Fruit fly (Drosophila melanogaster) whole organism, adult: ENCODE results near the gene CG13603.

Experiments used
- CG11617 ChIP-seq: fragments of 200-800 bp; sonication (Bioruptor generic); optimal IDR thresholded peaks from 2 replicates; lab custom pipeline; 2017; ENCODE audit warnings: mild to moderate bottlenecking, missing biosample characterization, missing genetic modification reagents, missing genetic modification characterization
- CG12768 ChIP-seq: fragments of 200-800 bp; sonication (Bioruptor generic); optimal IDR thresholded peaks from 2 replicates; lab custom pipeline; 2017; ENCODE audit warnings: missing biosample characterization, missing genetic modification characterization, mild to moderate bottlenecking, moderate library complexity, missing genetic modification reagents
- CG14711 ChIP-seq: fragments of 200-800 bp; sonication (Bioruptor generic); optimal IDR thresholded peaks from 2 replicates; lab custom pipeline; 2018; ENCODE audit warnings: missing biosample characterization, mild to moderate bottlenecking, missing genetic modification characterization, moderate library complexity
- CG1620 ChIP-seq: fragments of 200-800 bp; sonication (Bioruptor generic); optimal IDR thresholded peaks from 2 replicates; lab custom pipeline; 2016; ENCODE audit warnings: missing biosample characterization, missing genetic modification characterization
- CG33017 ChIP-seq: fragments of 200-800 bp; sonication (Bioruptor generic); optimal IDR thresholded peaks from 2 replicates; lab custom pipeline; 2018; ENCODE audit warnings: missing biosample characterization, mild to moderate bottlenecking, missing genetic modification characterization, moderate library complexity
- CG5204 ChIP-seq: fragments of 200-800 bp; sonication (Bioruptor generic); optimal IDR thresholded peaks from 2 replicates; lab custom pipeline; 2016; ENCODE audit warnings: missing biosample characterization, missing genetic modification characterization
- CG7045 ChIP-seq: fragments of 200-800 bp; sonication (Bioruptor generic); optimal IDR thresholded peaks from 2 replicates; lab custom pipeline; 2017; ENCODE audit warnings: missing biosample characterization, mild to moderate bottlenecking, missing genetic modification characterization
- CG7101 ChIP-seq: fragments of 200-800 bp; sonication (Bioruptor generic); optimal IDR thresholded peaks from 2 replicates; lab custom pipeline; 2018; ENCODE audit warnings: missing biosample characterization, mild to moderate bottlenecking, missing genetic modification characterization, moderate library complexity
- Clk ChIP-seq: fragments of 200-800 bp; sonication (Bioruptor generic); optimal IDR thresholded peaks from 2 replicates; lab custom pipeline; 2017; ENCODE audit warnings: missing biosample characterization, missing genetic modification characterization
- Crg-1 ChIP-seq: fragments of 200-800 bp; sonication (Bioruptor generic); optimal IDR thresholded peaks from 2 replicates; lab custom pipeline; 2016; ENCODE audit warnings: missing biosample characterization, missing genetic modification characterization
- Hr96 ChIP-seq: fragments of 200-800 bp; sonication (Bioruptor generic); optimal IDR thresholded peaks from 2 replicates; lab custom pipeline; 2016; ENCODE audit warnings: missing biosample characterization, missing genetic modification characterization
- Mnt ChIP-seq: fragments of 200-800 bp; sonication (Bioruptor generic); optimal IDR thresholded peaks from 2 replicates; lab custom pipeline; 2016; ENCODE audit warnings: missing biosample characterization, mild to moderate bottlenecking, missing genetic modification characterization
- bab1 ChIP-seq: fragments of 200-800 bp; sonication (Bioruptor generic); optimal IDR thresholded peaks from 3 replicates; lab custom pipeline; 2019; ENCODE audit warnings: missing biosample characterization, mild to moderate bottlenecking, missing genetic modification characterization, moderate library complexity
- cic ChIP-seq: fragments of 200-800 bp; sonication (Bioruptor generic); optimal IDR thresholded peaks from 2 replicates; lab custom pipeline; 2017; ENCODE audit warnings: missing biosample characterization, mild to moderate bottlenecking, missing genetic modification characterization, moderate library complexity
- cnc ChIP-seq, 2 experiments: fragments of >200 bp; optimal IDR thresholded peaks; 2 replicates each; lab custom pipeline; 2017
- kay ChIP-seq: fragments of 200-800 bp; sonication (Bioruptor generic); peaks from one replicate; lab custom pipeline; 2016; ENCODE audit warnings: missing biosample characterization, missing genetic modification characterization, borderline replicate concordance
- ovo ChIP-seq: fragments of 200-800 bp; sonication (Bioruptor generic); optimal IDR thresholded peaks from 2 replicates; lab custom pipeline; 2016; ENCODE audit warnings: missing biosample characterization, missing genetic modification characterization
- pad ChIP-seq: fragments of 200-800 bp; sonication (Bioruptor generic); optimal IDR thresholded peaks from 3 replicates; lab custom pipeline; 2017; ENCODE audit warnings: missing biosample characterization, missing genetic modification characterization, mild to moderate bottlenecking, moderate library complexity, missing genetic modification reagents
- tj ChIP-seq: fragments of 200-800 bp; sonication (Bioruptor generic); optimal IDR thresholded peaks from 3 replicates; lab custom pipeline; 2017; ENCODE audit warnings: missing biosample characterization, mild to moderate bottlenecking, missing genetic modification characterization, moderate library complexity
- toe ChIP-seq: fragments of 200-800 bp; sonication (Bioruptor generic); optimal IDR thresholded peaks from 2 replicates; lab custom pipeline; 2016; ENCODE audit warnings: missing biosample characterization, missing genetic modification characterization

The CG13603 gene

DNA sequence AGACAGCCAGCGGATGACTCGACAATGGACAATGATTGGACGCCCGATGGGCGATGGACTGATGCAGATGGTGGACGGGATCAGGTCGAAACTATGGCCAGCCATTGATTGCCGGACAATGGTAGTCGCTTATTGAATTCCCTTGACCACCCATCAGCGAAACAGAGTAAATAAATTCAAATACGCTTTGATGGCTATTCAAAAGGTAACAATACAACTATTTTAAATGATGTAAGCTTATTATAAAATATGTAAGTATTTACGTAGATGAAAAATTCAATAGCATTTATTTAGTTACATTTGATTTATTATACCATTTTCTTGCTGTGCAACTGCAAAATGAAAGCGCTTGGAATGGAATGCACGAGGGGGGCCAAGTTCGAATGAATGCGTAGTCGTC is 28.2 kb upstream of the CG13603 start:
- no peak for TF ChIP-seq cnc (optimal IDR thresholded peaks at IDR 0.05; lab: Kevin White, UChicago)
- TF ChIP-seq tj (GFP tag; lab: Kevin White, UChicago): no peak
- no peak for TF ChIP-seq toe

DNA sequence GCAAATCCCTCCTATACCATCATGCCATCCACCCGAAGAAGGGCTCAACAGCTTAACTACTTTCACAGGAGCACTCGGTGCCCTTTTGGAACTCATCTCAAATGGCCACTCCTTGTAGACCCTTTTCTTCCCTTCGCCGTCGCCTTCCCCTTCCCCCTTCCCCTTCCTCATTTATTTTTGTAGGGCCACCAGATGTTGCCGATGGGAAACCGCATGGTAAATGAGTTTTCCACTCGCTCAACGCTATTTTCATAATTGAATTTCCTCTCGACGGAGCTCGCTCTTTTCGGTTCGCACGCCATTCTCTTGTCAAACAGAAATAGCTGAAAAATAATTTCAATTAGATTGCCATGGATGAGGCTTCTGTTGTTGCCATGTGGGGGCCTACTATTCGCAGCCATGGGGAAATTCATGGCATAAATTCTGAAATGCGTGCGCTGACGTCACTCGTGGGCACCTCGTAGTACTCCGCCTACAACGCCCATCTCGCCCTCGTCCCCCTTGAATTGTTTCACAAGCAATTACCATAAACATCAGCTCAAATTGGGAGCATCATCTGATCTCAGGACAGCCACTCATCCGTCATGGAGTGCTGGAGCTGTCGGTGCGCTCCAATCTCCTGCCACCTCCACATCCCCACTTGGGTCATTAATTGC is 25.8 kb upstream of the CG13603 start:
- TF ChIP-seq Mnt (no peak), bab1 (GFP tag; lab: Kevin White, UChicago) (no peak), CG7045 (GFP tag; lab: Kevin White, UChicago) (no peak), CG5204 (GFP tag; lab: Kevin White, UChicago) (no peak), Clk (GFP tag; lab: Kevin White, UChicago) (no peak), CG12768 (no peak), cic (GFP tag; lab: Kevin White, UChicago) (no peak), Crg-1 (GFP tag; lab: Kevin White, UChicago) (no peak), CG7101 (tag; lab: Kevin White, UChicago) (no peak), tj (GFP tag; lab: Kevin White, UChicago) (no peak), CG14711 (tag; lab: Kevin White, UChicago) (no peak), CG33017 (no peak), CG11617 (GFP tag; lab: Kevin White, UChicago) (no peak), toe (no peak), ovo (GFP tag; lab: Kevin White, UChicago) (no peak), CG1620 (GFP tag; lab: Kevin White, UChicago) (no peak), cnc (optimal IDR thresholded peaks at IDR 0.05; lab: Kevin White, UChicago) (no peak), kay (GFP tag; lab: Kevin White, UChicago) (no peak), Hr96 (GFP tag; lab: Kevin White, UChicago) (no peak), pad (GFP tag; lab: Kevin White, UChicago) (no peak)

DNA sequence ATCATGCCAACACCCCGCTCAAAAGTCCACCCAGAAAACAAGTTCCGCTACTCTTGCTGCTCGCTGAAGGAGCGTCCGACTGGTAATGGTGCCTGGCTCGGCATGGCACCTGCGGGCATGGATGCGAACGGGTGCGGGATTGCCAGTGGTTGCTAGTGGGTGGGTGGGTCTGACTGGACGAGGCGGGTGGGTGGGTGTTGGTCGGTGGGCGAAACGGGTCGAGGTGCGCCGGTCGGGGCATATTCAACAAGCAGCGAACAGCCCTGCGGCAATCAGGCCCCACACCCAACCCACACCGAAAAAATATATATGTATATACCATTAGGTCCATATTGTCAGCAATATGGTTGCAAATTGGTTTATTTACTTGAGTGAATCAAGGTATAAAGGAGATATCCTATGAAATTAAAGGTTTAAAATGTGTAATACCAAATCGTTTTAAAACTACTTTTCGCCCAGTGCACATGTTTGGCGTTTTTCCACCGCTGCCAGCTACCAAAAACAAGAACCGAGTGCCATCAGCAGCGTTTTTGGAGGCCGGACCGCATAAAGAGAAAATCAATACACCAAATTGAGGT is 24.4 kb upstream of the CG13603 start:
- TF ChIP-seq CG33017 (peak; percentile 1), CG7045 (GFP tag; lab: Kevin White, UChicago) (no peak)

DNA sequence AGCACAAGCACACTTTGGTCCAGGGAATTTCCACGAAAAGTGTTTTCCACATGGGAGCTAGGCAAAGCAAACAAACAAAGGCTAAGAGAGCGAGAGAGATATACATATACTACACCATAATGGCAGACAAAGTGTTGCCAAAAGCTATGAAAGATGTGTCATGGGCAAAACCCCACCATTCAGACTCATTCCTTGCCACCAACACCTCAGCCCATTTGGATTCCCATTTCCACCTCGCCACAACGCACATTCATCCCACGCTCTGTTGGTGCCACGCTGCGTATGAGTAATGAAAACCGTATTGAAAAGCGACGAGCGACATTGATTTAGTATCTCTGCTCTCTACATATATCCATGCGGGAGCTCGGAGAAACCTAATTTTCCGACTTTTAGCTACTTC is 22.5 kb upstream of the CG13603 start:
- TF ChIP-seq Mnt (no peak), pad (GFP tag; lab: Kevin White, UChicago) (no peak), CG1620 (GFP tag; lab: Kevin White, UChicago) (no peak), CG14711 (tag; lab: Kevin White, UChicago) (no peak), CG7101 (tag; lab: Kevin White, UChicago) (no peak), ovo (GFP tag; lab: Kevin White, UChicago) (no peak)

DNA sequence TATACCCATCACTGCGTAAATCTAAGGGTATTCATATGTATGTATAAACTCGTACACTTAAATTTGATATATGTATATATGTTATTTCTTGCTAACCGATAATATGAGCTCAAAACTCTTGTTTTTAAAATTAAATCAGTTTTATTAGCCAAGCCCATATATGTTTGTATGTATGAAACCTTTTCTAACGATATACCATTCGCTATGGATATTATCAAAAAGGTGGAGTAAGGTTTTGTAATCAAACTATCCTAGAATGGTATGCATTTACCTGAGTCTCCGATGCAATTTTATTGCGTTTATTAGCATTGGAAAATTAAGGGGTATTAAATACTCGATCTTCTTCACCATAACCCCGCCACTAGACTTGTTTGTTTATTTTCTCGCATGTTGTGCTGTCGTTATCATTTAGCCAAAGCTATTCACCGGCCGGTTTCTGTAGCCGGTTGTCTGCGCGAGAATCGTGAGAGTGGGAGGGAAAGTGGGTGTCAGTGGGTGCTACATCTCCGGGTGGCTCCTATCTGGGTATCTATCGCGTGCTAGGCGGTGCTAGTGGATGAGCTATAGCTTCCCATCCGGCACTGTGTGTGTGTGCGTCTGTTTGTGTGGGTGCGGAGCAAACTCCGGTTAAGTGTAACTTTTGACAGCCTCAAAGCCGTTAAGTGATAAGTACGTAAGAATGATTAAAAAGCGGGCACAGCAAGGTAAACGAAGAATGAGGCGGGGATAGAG is 21.6 kb upstream of the CG13603 start:
- TF ChIP-seq Clk (GFP tag; lab: Kevin White, UChicago) (no peak), CG14711 (tag; lab: Kevin White, UChicago) (no peak), cic (GFP tag; lab: Kevin White, UChicago) (peak; percentile 41), CG7045 (GFP tag; lab: Kevin White, UChicago) (no peak), Mnt (peak; percentile 5), CG7101 (tag; lab: Kevin White, UChicago) (no peak), ovo (GFP tag; lab: Kevin White, UChicago) (no peak), toe (no peak), kay (GFP tag; lab: Kevin White, UChicago) (peak; percentile 66), CG12768 (no peak), Crg-1 (GFP tag; lab: Kevin White, UChicago) (no peak), CG1620 (GFP tag; lab: Kevin White, UChicago) (no peak), cnc (optimal IDR thresholded peaks at IDR 0.05; lab: Kevin White, UChicago) (no peak), bab1 (GFP tag; lab: Kevin White, UChicago) (no peak), CG11617 (GFP tag; lab: Kevin White, UChicago) (no peak)

DNA sequence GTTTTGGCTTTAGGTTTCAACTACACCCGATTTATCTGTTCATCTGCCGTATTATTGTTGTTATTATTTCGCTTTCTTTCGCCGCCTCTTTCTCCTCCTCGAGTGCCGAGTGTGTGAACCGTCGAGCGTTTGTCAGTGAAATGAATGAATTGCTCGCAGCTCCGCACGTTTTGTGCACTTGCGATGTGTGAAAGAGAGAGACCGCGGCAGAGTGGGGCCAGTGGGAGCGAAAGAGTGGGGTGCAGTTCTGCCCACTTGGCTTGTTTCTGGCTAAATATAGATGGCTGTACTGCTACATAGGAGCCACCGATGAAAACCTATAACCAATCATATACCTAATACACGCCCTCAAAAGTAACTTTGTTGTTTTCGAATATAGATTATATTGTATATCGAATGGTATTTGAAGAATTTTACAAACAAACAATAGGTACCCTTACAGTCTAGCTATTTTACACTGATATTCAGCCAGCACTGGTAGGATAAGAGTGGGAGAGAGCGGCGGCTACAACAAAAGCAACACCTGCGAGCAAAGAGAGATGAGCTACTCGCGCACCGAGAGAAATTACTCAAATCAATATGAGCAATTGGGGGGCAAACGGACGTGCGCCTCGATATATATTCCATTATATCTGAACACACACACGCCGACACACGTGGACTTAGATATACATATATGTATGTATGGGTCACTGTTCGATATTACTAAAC is 20.2 kb upstream of the CG13603 start:
- TF ChIP-seq CG33017 (peak; percentile 45), CG7101 (tag; lab: Kevin White, UChicago) (peak; percentile 40), CG7045 (GFP tag; lab: Kevin White, UChicago) (peak; percentile 4), CG11617 (GFP tag; lab: Kevin White, UChicago) (peak; percentile 35), toe (peak; percentile 48), pad (GFP tag; lab: Kevin White, UChicago) (peak; percentile 54), kay (GFP tag; lab: Kevin White, UChicago) (no peak), cnc (optimal IDR thresholded peaks at IDR 0.05; lab: Kevin White, UChicago) (no peak), Mnt (peak; percentile 62), CG12768 (peak; percentile 19), bab1 (GFP tag; lab: Kevin White, UChicago) (peak; percentile 46), ovo (GFP tag; lab: Kevin White, UChicago) (no peak), Hr96 (GFP tag; lab: Kevin White, UChicago) (peak; percentile 17), CG5204 (GFP tag; lab: Kevin White, UChicago) (peak; percentile 17), cic (GFP tag; lab: Kevin White, UChicago) (peak; percentile 58), Crg-1 (GFP tag; lab: Kevin White, UChicago) (no peak), Clk (GFP tag; lab: Kevin White, UChicago) (no peak), CG1620 (GFP tag; lab: Kevin White, UChicago) (no peak), tj (GFP tag; lab: Kevin White, UChicago) (peak; percentile 42), CG14711 (tag; lab: Kevin White, UChicago) (no peak)
